Worm (Caenorhabditis elegans) whole organism, early embryonic: ENCODE measurements around the gene twk-6.
"Not testable (repeated sequence)": the region's sequence is repeated elsewhere in the genome, so short reads cannot be mapped to it uniquely, and the experiment has no call there.

Experiments used
- B0310.2 ChIP-seq: sonication (generic microtip); optimal IDR thresholded peaks from 2 replicates; lab custom pipeline; 2016; ENCODE audit warnings: mild to moderate bottlenecking, missing genetic modification characterization, missing compliant biosample characterization
- F13C5.2 ChIP-seq: sonication (generic microtip); optimal IDR thresholded peaks from 2 replicates; lab custom pipeline; 2017; ENCODE audit warnings: mild to moderate bottlenecking, missing genetic modification characterization, inconsistent platforms, missing compliant biosample characterization
- aly-1 ChIP-seq: sonication (generic microtip); optimal IDR thresholded peaks from 2 replicates; lab custom pipeline; 2016; ENCODE audit warnings: missing genetic modification characterization, missing compliant biosample characterization
- ama-1 ChIP-seq: fragments of 150-350 bp; optimal IDR thresholded peaks from 2 replicates; lab custom pipeline; 2014
- ceh-13 ChIP-seq: fragments of 200-800 bp; sonication (Bioruptor generic); optimal IDR thresholded peaks from 2 replicates; lab custom pipeline; 2018; ENCODE audit warnings: mild to moderate bottlenecking, missing genetic modification characterization, missing compliant biosample characterization
- ceh-36 ChIP-seq: sonication (generic microtip); optimal IDR thresholded peaks from 2 replicates; lab custom pipeline; 2016; ENCODE audit warnings: missing genetic modification characterization, inconsistent platforms, missing compliant biosample characterization
- ets-7 ChIP-seq: sonication (generic microtip); optimal IDR thresholded peaks from 2 replicates; lab custom pipeline; 2016; ENCODE audit warnings: missing genotype, missing genetic modification characterization, missing compliant biosample characterization
- flt-1 ChIP-seq: fragments of 200-800 bp; sonication (Bioruptor generic); IDR thresholded peaks from 2 replicates; pipeline ENCODE4 v1.3.6; 2022; ENCODE audit warnings: missing genetic modification characterization, missing compliant biosample characterization
- hmbx-1 ChIP-seq: sonication (generic microtip); optimal IDR thresholded peaks from 2 replicates; lab custom pipeline; 2016; ENCODE audit warnings: mild to moderate bottlenecking, missing genetic modification characterization, missing compliant biosample characterization
- hmg-4 ChIP-seq: fragments of 200-800 bp; sonication (Bioruptor generic); optimal IDR thresholded peaks from 2 replicates; lab custom pipeline; 2018; ENCODE audit warnings: mild to moderate bottlenecking, missing genetic modification characterization, missing compliant biosample characterization
- hnd-1 ChIP-seq: sonication (generic microtip); optimal IDR thresholded peaks from 2 replicates; lab custom pipeline; 2016; ENCODE audit warnings: missing genetic modification characterization, missing compliant biosample characterization
- pes-1 ChIP-seq: fragments of 200-800 bp; sonication (Bioruptor generic); IDR thresholded peaks from 2 replicates; pipeline ENCODE4 v1.3.6; 2022; ENCODE audit warnings: missing genetic modification reagents, missing genetic modification characterization, missing compliant biosample characterization
- scrt-1 ChIP-seq: fragments of 200-800 bp; sonication (Bioruptor generic); IDR thresholded peaks from 2 replicates; pipeline ENCODE4 v1.3.6; 2022; ENCODE audit warnings: missing genetic modification characterization, missing compliant biosample characterization
- sea-1 ChIP-seq: fragments of 200-800 bp; sonication (Bioruptor generic); conservative IDR thresholded peaks from 2 replicates; pipeline ENCODE4 v1.3.6; 2022; ENCODE audit warnings: missing genetic modification characterization, missing compliant biosample characterization
- tbx-11 ChIP-seq: fragments of 200-800 bp; sonication (Bioruptor generic); IDR thresholded peaks from 2 replicates; pipeline ENCODE4 v1.3.6; 2022; ENCODE audit warnings: missing genetic modification characterization, missing compliant biosample characterization
- tbx-37 ChIP-seq: fragments of 200-800 bp; sonication (Bioruptor generic); conservative IDR thresholded peaks from 2 replicates; pipeline ENCODE4 v1.3.6; 2022; ENCODE audit warnings: missing genetic modification reagents, missing genetic modification characterization, missing compliant biosample characterization
- tra-4 ChIP-seq: sonication (generic microtip); optimal IDR thresholded peaks from 2 replicates; lab custom pipeline; 2017; ENCODE audit warnings: missing genetic modification characterization, missing compliant biosample characterization

Gene twk-6

ce11 chrIII:4766842-4767241 is 24.1 kb downstream of the twk-6 start:
- no peak for TF ChIP-seq aly-1 (tag; lab: Kevin White, UChicago)
- TF ChIP-seq flt-1 (GFP tag; lab: Robert Waterston, UW): no peak
- no peak for TF ChIP-seq ama-1 (lab: Kevin White, UChicago)
- TF ChIP-seq tra-4 (tag; lab: Kevin White, UChicago): no peak
- no peak for TF ChIP-seq ceh-36 (tag; lab: Kevin White, UChicago)
- TF ChIP-seq ets-7 (tag; lab: Kevin White, UChicago): no peak
- TF ChIP-seq scrt-1 (GFP tag; lab: Robert Waterston, UW): no peak
- TF ChIP-seq tbx-11 (GFP tag; lab: Robert Waterston, UW): no peak
- TF ChIP-seq ceh-13 (GFP tag; lab: Kevin White, UChicago): no peak
- no peak for TF ChIP-seq tbx-37 (GFP tag; lab: Robert Waterston, UW)
- no peak for TF ChIP-seq hnd-1 (tag; lab: Kevin White, UChicago)
- TF ChIP-seq hmbx-1: no peak
- no peak for TF ChIP-seq pes-1 (GFP tag; lab: Robert Waterston, UW)
- no peak for TF ChIP-seq B0310.2

ce11 chrIII:4767869-4768645 is 25.3 kb downstream of the twk-6 start:
- TF ChIP-seq sea-1 (GFP tag; lab: Robert Waterston, UW) (no peak), scrt-1 (GFP tag; lab: Robert Waterston, UW) (no peak), tbx-11 (GFP tag; lab: Robert Waterston, UW) (no peak), flt-1 (GFP tag; lab: Robert Waterston, UW) (no peak), hmbx-1 (no peak)

ce11 chrIII:4778003-4778402 is 35.3 kb downstream of the twk-6 start, which contains the start of gene B0393.7:
Gene B0393.7 (minus strand): TSS chrIII:4778103.
- TF ChIP-seq pes-1 (GFP tag; lab: Robert Waterston, UW) (no peak), ets-7 (tag; lab: Kevin White, UChicago) (no peak), F13C5.2 (no peak), hmbx-1 (no peak), tbx-11 (GFP tag; lab: Robert Waterston, UW) (no peak), flt-1 (GFP tag; lab: Robert Waterston, UW) (no peak), B0310.2 (no peak), sea-1 (GFP tag; lab: Robert Waterston, UW) (no peak), tra-4 (tag; lab: Kevin White, UChicago) (no peak), ceh-36 (tag; lab: Kevin White, UChicago) (no peak), hmg-4 (no peak), hnd-1 (tag; lab: Kevin White, UChicago) (no peak), aly-1 (tag; lab: Kevin White, UChicago) (no peak), tbx-37 (GFP tag; lab: Robert Waterston, UW) (no peak), ama-1 (lab: Kevin White, UChicago) (no peak), scrt-1 (GFP tag; lab: Robert Waterston, UW) (no peak), ceh-13 (GFP tag; lab: Kevin White, UChicago) (no peak)

ce11 chrIII:4779855-4780254 is 37.1 kb downstream of the twk-6 start, which contains the start of gene B0393.9:
Gene B0393.9 (minus strand): TSS chrIII:4780157.
- no peak for TF ChIP-seq pes-1 (GFP tag; lab: Robert Waterston, UW)
- TF ChIP-seq sea-1 (GFP tag; lab: Robert Waterston, UW): no peak
- TF ChIP-seq F13C5.2: no peak
- TF ChIP-seq ets-7 (tag; lab: Kevin White, UChicago): no peak
- no peak for TF ChIP-seq tra-4 (tag; lab: Kevin White, UChicago)
- TF ChIP-seq tbx-37 (GFP tag; lab: Robert Waterston, UW): no peak
- TF ChIP-seq ama-1 (lab: Kevin White, UChicago): no peak
- no peak for TF ChIP-seq B0310.2
- TF ChIP-seq ceh-36 (tag; lab: Kevin White, UChicago): no peak
- no peak for TF ChIP-seq hmg-4
- no peak for TF ChIP-seq flt-1 (GFP tag; lab: Robert Waterston, UW)
- no peak for TF ChIP-seq tbx-11 (GFP tag; lab: Robert Waterston, UW)
- no peak for TF ChIP-seq hmbx-1
- no peak for TF ChIP-seq hnd-1 (tag; lab: Kevin White, UChicago)

ce11 chrIII:4781937-4782576 is 39.3 kb downstream of the twk-6 start, which contains the start of the genes gex-5 and C38D4.10:
Gene gex-5 (minus strand): TSS chrIII:4781987.
Gene C38D4.10 (plus strand): TSS chrIII:4782526.
- TF ChIP-seq scrt-1 (GFP tag; lab: Robert Waterston, UW); B0310.2; hmbx-1: not testable (repeated sequence)

ce11 chrIII:4785131-4785530 is 42.4 kb downstream of the twk-6 start, which contains the start of gene enu-3.2:
Gene enu-3.2 (minus strand): TSS chrIII:4785235.
- not testable (repeated sequence) for TF ChIP-seq scrt-1 (GFP tag; lab: Robert Waterston, UW); tbx-11 (GFP tag; lab: Robert Waterston, UW); B0310.2

ce11 chrIII:4785714-4786113 is 43.0 kb downstream of the twk-6 start, which contains the start of gene mel-28:
Gene mel-28 (plus strand): TSS chrIII:4786080.
- TF ChIP-seq tbx-37 (GFP tag; lab: Robert Waterston, UW) (no peak), ets-7 (tag; lab: Kevin White, UChicago) (no peak), tra-4 (tag; lab: Kevin White, UChicago) (no peak), ceh-13 (GFP tag; lab: Kevin White, UChicago) (no peak), tbx-11 (GFP tag; lab: Robert Waterston, UW) (no peak), hnd-1 (tag; lab: Kevin White, UChicago) (no peak), flt-1 (GFP tag; lab: Robert Waterston, UW) (no peak), F13C5.2 (no peak), sea-1 (GFP tag; lab: Robert Waterston, UW) (no peak), scrt-1 (GFP tag; lab: Robert Waterston, UW) (no peak), ceh-36 (tag; lab: Kevin White, UChicago) (no peak)
